Fruit fly (Drosophila melanogaster) whole organism, embryonic: ENCODE measurements around the gene CG7878.
A peak's percentile ranks its signal among the peaks of the same experiment; 100 is the strongest.

Experiments used
- CG1024 ChIP-seq: fragments of 200-800 bp; sonication (Bioruptor generic); IDR thresholded peaks from 2 replicates; pipeline ENCODE4 v1.3.6; 2022; ENCODE audit warnings: missing biosample characterization, missing genetic modification characterization
- CG10366 ChIP-seq: fragments of 200-800 bp; sonication (Bioruptor generic); IDR thresholded peaks from 2 replicates; pipeline ENCODE4 v1.3.6; 2022; ENCODE audit warnings: missing biosample characterization, missing genetic modification characterization
- CG11504 ChIP-seq: fragments of 200-800 bp; sonication (Bioruptor generic); optimal IDR thresholded peaks from 3 replicates; lab custom pipeline; 2019; ENCODE audit warnings: missing biosample characterization, mild to moderate bottlenecking, missing genetic modification characterization, moderate library complexity
- CG12391 ChIP-seq: fragments of 200-800 bp; sonication (Bioruptor generic); optimal IDR thresholded peaks from 3 replicates; lab custom pipeline; 2018; ENCODE audit warnings: missing biosample characterization, mild to moderate bottlenecking, missing genetic modification characterization, moderate library complexity
- CG14965 ChIP-seq: fragments of 200-800 bp; sonication (Bioruptor generic); optimal IDR thresholded peaks from 2 replicates; lab custom pipeline; 2016; ENCODE audit warnings: missing biosample characterization, missing genetic modification characterization, borderline replicate concordance
- CG15514 ChIP-seq: fragments of 200-800 bp; sonication (Bioruptor generic); optimal IDR thresholded peaks from 3 replicates; lab custom pipeline; 2017; ENCODE audit warnings: missing biosample characterization, missing genetic modification characterization, mild to moderate bottlenecking, moderate library complexity, missing genetic modification reagents
- CG16779 ChIP-seq: fragments of 200-800 bp; sonication (Bioruptor generic); IDR thresholded peaks from 2 replicates; pipeline ENCODE4 v1.3.6; 2022; ENCODE audit warnings: missing biosample characterization, missing genetic modification characterization
- CG17186 ChIP-seq: fragments of 200-800 bp; sonication (Bioruptor generic); optimal IDR thresholded peaks from 3 replicates; lab custom pipeline; 2017; ENCODE audit warnings: missing biosample characterization, missing genetic modification reagents, missing genetic modification characterization
- CG17802 ChIP-seq: fragments of 200-800 bp; sonication (Bioruptor generic); optimal IDR thresholded peaks from 2 replicates; lab custom pipeline; 2018; ENCODE audit warnings: missing biosample characterization, mild to moderate bottlenecking, missing genetic modification characterization, moderate library complexity
- CG2712 ChIP-seq: fragments of 200-800 bp; optimal IDR thresholded peaks from 3 replicates; lab custom pipeline; 2019; ENCODE audit warnings: missing biosample characterization, mild to moderate bottlenecking, missing genetic modification characterization, moderate library complexity
- CG3726 ChIP-seq: fragments of 200-800 bp; sonication (Bioruptor generic); IDR thresholded peaks from 3 replicates; pipeline ENCODE4, ENCODE4 v1.3.6; 2022; ENCODE audit warnings: missing biosample characterization, missing genetic modification characterization
- CG5180 ChIP-seq: fragments of 200-800 bp; sonication (Bioruptor generic); optimal IDR thresholded peaks from 3 replicates; lab custom pipeline; 2017; ENCODE audit warnings: missing biosample characterization, missing genetic modification characterization, mild to moderate bottlenecking, moderate library complexity, missing genetic modification reagents
- CG6272 ChIP-seq: fragments of 200-800 bp; sonication (Bioruptor generic); IDR thresholded peaks from 2 replicates; pipeline ENCODE4 v1.3.6; 2022; ENCODE audit warnings: missing biosample characterization, missing genetic modification characterization
- CG7839 ChIP-seq: fragments of 200-800 bp; sonication (Bioruptor generic); optimal IDR thresholded peaks from 3 replicates; lab custom pipeline; 2018; ENCODE audit warnings: missing biosample characterization, mild to moderate bottlenecking, missing genetic modification characterization, moderate library complexity
- CG7928 ChIP-seq: fragments of 200-800 bp; sonication (Bioruptor generic); optimal IDR thresholded peaks from 2 replicates; lab custom pipeline; 2017; ENCODE audit warnings: missing biosample characterization, mild to moderate bottlenecking, missing genetic modification characterization
- CG7987 ChIP-seq: fragments of 200-800 bp; sonication (Bioruptor generic); optimal IDR thresholded peaks from 2 replicates; lab custom pipeline; 2018; ENCODE audit warnings: missing biosample characterization, mild to moderate bottlenecking, missing genetic modification characterization, moderate library complexity
- CkIIα-i1 ChIP-seq: fragments of 200-800 bp; sonication (Bioruptor generic); IDR thresholded peaks from 2 replicates; pipeline ENCODE4 v1.3.6; 2022; ENCODE audit warnings: missing biosample characterization, missing genetic modification characterization
- D19A ChIP-seq: fragments of 200-800 bp; optimal IDR thresholded peaks from 3 replicates; lab custom pipeline; 2019; ENCODE audit warnings: missing biosample characterization, mild to moderate bottlenecking, missing genetic modification characterization, moderate library complexity
- Dip2 ChIP-seq: fragments of 200-800 bp; sonication (Bioruptor generic); IDR thresholded peaks from 2 replicates; pipeline ENCODE4 v1.3.6; 2022; ENCODE audit warnings: missing biosample characterization, missing genetic modification characterization
- H2.0 ChIP-seq: fragments of 200-800 bp; sonication (Bioruptor generic); IDR thresholded peaks from 2 replicates; pipeline ENCODE4 v1.3.6; 2022; ENCODE audit warnings: missing biosample characterization, missing genetic modification characterization
- HHEX ChIP-seq: fragments of 200-800 bp; sonication (Bioruptor generic); optimal IDR thresholded peaks from 3 replicates; lab custom pipeline; 2017; ENCODE audit warnings: missing biosample characterization, mild to moderate bottlenecking, missing genetic modification characterization, missing genetic modification reagents
- HLH3B ChIP-seq: fragments of 200-800 bp; sonication (Bioruptor generic); IDR thresholded peaks from 2 replicates; pipeline ENCODE4 v1.3.6; 2022; ENCODE audit warnings: missing biosample characterization, missing genetic modification characterization
- Hand ChIP-seq: fragments of 200-800 bp; sonication (Bioruptor generic); optimal IDR thresholded peaks from 2 replicates; lab custom pipeline; 2017; ENCODE audit warnings: mild to moderate bottlenecking, missing biosample characterization, missing genetic modification reagents, missing genetic modification characterization
- HmgZ ChIP-seq: fragments of 200-800 bp; sonication (Bioruptor generic); optimal IDR thresholded peaks from 2 replicates; lab custom pipeline; 2018; ENCODE audit warnings: missing biosample characterization, mild to moderate bottlenecking, missing genetic modification characterization
- Hsf ChIP-seq: fragments of 200-800 bp; sonication (Bioruptor generic); optimal IDR thresholded peaks from 3 replicates; lab custom pipeline; 2016; ENCODE audit warnings: missing biosample characterization, missing genetic modification characterization
- Mad ChIP-seq: fragments of 200-800 bp; sonication (Bioruptor generic); optimal IDR thresholded peaks from 2 replicates; lab custom pipeline; 2016; ENCODE audit warnings: missing biosample characterization, missing genetic modification characterization
- NfI ChIP-seq: fragments of 200-800 bp; sonication (Bioruptor generic); optimal IDR thresholded peaks from 3 replicates; lab custom pipeline; 2018; ENCODE audit warnings: missing biosample characterization, mild to moderate bottlenecking, missing genetic modification characterization, moderate library complexity
- Sry-δ ChIP-seq: fragments of 200-800 bp; sonication (Bioruptor generic); optimal IDR thresholded peaks from 2 replicates; lab custom pipeline; 2016; ENCODE audit warnings: missing biosample characterization, missing genetic modification characterization
- Stat92E ChIP-seq, 3 experiments: fragments of >200 bp in 2 of 3; fragments of 200-800 bp in 1 of 3; sonication (Bioruptor generic) in 1 of 3; optimal IDR thresholded peaks; 2 replicates each; lab custom pipeline; 2017 to 2019; ENCODE audit warnings: missing biosample characterization in 3 of 3, missing genetic modification characterization in 3 of 3, mild to moderate bottlenecking in 1 of 3, moderate library complexity in 1 of 3
- ash1 ChIP-seq: fragments of 200-800 bp; sonication (Bioruptor generic); optimal IDR thresholded peaks from 2 replicates; lab custom pipeline; 2018; ENCODE audit warnings: missing biosample characterization, mild to moderate bottlenecking, missing genetic modification characterization
- bsh ChIP-seq, 2 experiments: fragments of 200-800 bp; sonication (Bioruptor generic); optimal IDR thresholded peaks; 2 replicates each; lab custom pipeline; 2017 to 2018; ENCODE audit warnings: mild to moderate bottlenecking in 2 of 2, missing biosample characterization in 2 of 2, missing genetic modification characterization in 2 of 2, moderate library complexity in 1 of 2
- cato ChIP-seq: fragments of 200-800 bp; sonication (Bioruptor generic); optimal IDR thresholded peaks from 2 replicates; lab custom pipeline; 2016; ENCODE audit warnings: missing biosample characterization, missing genetic modification characterization, borderline replicate concordance
- crp ChIP-seq, 2 experiments: fragments of 200-800 bp; sonication (Bioruptor generic); optimal IDR thresholded peaks; 2 replicates in 1 of 2; 3 replicates in 1 of 2; lab custom pipeline; 2017; ENCODE audit warnings: missing biosample characterization in 2 of 2, missing genetic modification characterization in 2 of 2, mild to moderate bottlenecking in 1 of 2, moderate library complexity in 1 of 2
- dati ChIP-seq: fragments of 200-800 bp; sonication (Bioruptor generic); IDR thresholded peaks from 2 replicates; pipeline ENCODE4 v1.3.6; 2022; ENCODE audit warnings: missing biosample characterization, missing genetic modification characterization
- en ChIP-seq: fragments of 200-800 bp; sonication (Bioruptor generic); optimal IDR thresholded peaks from 2 replicates; lab custom pipeline; 2016; ENCODE audit warnings: missing biosample characterization, missing genetic modification characterization
- eve ChIP-seq, 2 experiments: fragments of >200 bp; optimal IDR thresholded peaks; 2 replicates each; lab custom pipeline; 2017; ENCODE audit warnings: missing biosample characterization in 2 of 2, missing genetic modification characterization in 2 of 2
- fru ChIP-seq: fragments of >200 bp; optimal IDR thresholded peaks from 2 replicates; lab custom pipeline; 2017
- kay ChIP-seq: fragments of 200-800 bp; sonication (Bioruptor generic); optimal IDR thresholded peaks from 2 replicates; lab custom pipeline; 2016; ENCODE audit warnings: missing biosample characterization, missing genetic modification characterization
- onecut ChIP-seq: fragments of 200-800 bp; sonication (Bioruptor generic); IDR thresholded peaks from 2 replicates; pipeline ENCODE4 v1.3.6; 2022; ENCODE audit warnings: missing biosample characterization, missing genetic modification characterization
- pho ChIP-seq: fragments of 200-800 bp; sonication (Bioruptor generic); optimal IDR thresholded peaks from 2 replicates; lab custom pipeline; 2016; ENCODE audit warnings: missing biosample characterization, missing genetic modification characterization
- pnt ChIP-seq: fragments of 200-800 bp; sonication (Bioruptor generic); optimal IDR thresholded peaks from 3 replicates; lab custom pipeline; 2016; ENCODE audit warnings: missing biosample characterization, missing genetic modification characterization
- prd ChIP-seq, 3 experiments: fragments of >200 bp in 2 of 3; fragments of 200-800 bp in 1 of 3; sonication (Bioruptor generic) in 1 of 3; optimal IDR thresholded peaks in 2 of 3; IDR thresholded peaks in 1 of 3; 2 replicates in 2 of 3; 3 replicates in 1 of 3; pipeline versions ENCODE4 v1.3.6 to Lab custom; 2017 to 2022; ENCODE audit warnings: missing biosample characterization in 1 of 3, missing genetic modification characterization in 1 of 3
- sc ChIP-seq, 3 experiments: fragments of >200 bp in 2 of 3; fragments of 200-800 bp in 1 of 3; sonication (Bioruptor generic) in 1 of 3; optimal IDR thresholded peaks; 2 replicates in 2 of 3; 3 replicates in 1 of 3; lab custom pipeline; 2017; ENCODE audit warnings: mild to moderate bottlenecking in 1 of 3, missing biosample characterization in 1 of 3, missing genetic modification characterization in 1 of 3, missing genetic modification reagents in 1 of 3
- sd ChIP-seq: fragments of 200-800 bp; sonication (Bioruptor generic); optimal IDR thresholded peaks from 3 replicates; lab custom pipeline; 2018; ENCODE audit warnings: missing biosample characterization, mild to moderate bottlenecking, missing genetic modification characterization, moderate library complexity
- sens ChIP-seq: fragments of 200-800 bp; sonication (Bioruptor generic); peaks from one replicate; lab custom pipeline; 2016; ENCODE audit warnings: missing biosample characterization, missing genetic modification characterization
- slbo ChIP-seq: fragments of 200-800 bp; sonication (Bioruptor generic); IDR thresholded peaks from 2 replicates; pipeline ENCODE4 v1.3.6; 2022; ENCODE audit warnings: missing biosample characterization, missing genetic modification characterization
- sug ChIP-seq: fragments of 200-800 bp; optimal IDR thresholded peaks from 2 replicates; lab custom pipeline; 2019; ENCODE audit warnings: missing biosample characterization, mild to moderate bottlenecking, missing genetic modification characterization, moderate library complexity
- tap ChIP-seq: fragments of 200-800 bp; optimal IDR thresholded peaks from 3 replicates; lab custom pipeline; 2019; ENCODE audit warnings: missing biosample characterization, mild to moderate bottlenecking, missing genetic modification characterization, moderate library complexity
- tna ChIP-seq: fragments of 200-800 bp; sonication (Bioruptor generic); IDR thresholded peaks from 2 replicates; pipeline ENCODE4 v1.3.6; 2022; ENCODE audit warnings: missing biosample characterization, missing genetic modification characterization; ENCODE audit not compliant: partially characterized antibody
- yki ChIP-seq: fragments of >200 bp; optimal IDR thresholded peaks from 3 replicates; lab custom pipeline; 2018

CG7878 gene

DNA sequence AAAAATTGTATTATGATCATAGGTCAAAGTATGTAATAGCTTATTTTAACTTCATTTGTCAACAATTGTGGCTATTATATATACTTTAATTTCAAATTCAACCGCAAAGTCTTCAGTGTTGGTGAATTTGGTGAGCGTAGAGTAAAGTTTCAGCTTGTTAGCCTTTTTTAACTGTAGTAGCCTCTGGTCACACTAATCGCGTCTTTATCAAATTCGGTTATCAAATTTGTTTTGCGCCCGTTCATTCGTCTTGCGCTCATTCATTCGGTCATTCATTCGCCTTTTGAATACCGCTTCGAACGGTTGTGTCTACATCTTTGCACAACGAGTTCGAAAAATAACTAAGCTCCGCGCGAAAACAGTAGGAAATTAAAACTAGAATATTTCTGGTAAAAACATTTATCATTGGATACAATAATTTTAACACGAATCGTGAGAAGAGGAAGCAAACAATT, 17.4 kb upstream of the CG7878 start, which contains the start of gene puc (continued):
- TF ChIP-seq eve (GFP tag; optimal IDR thresholded peaks at IDR 0.05; lab: Kevin White, UChicago), result peak in 1 of 2 experiments; percentile 58
- peak; percentile 28 for TF ChIP-seq Hand
- TF ChIP-seq CG7928, result no peak
- TF ChIP-seq Stat92E (GFP tag; optimal IDR thresholded peaks at IDR 0.05; lab: Kevin White, UChicago), result peak in 1 of 3 experiments; percentile 50
- TF ChIP-seq H2.0 (GFP tag; lab: Robert Waterston, UW), result no peak
- peak; percentile 33 for TF ChIP-seq CG17186
- TF ChIP-seq HHEX (GFP tag; lab: Kevin White, UChicago), result peak; percentile 24
- peak; percentile 32 for TF ChIP-seq sd
- peak; percentile 26 for TF ChIP-seq CG11504 (tag; lab: Kevin White, UChicago)
- TF ChIP-seq dati (GFP tag; lab: Robert Waterston, UW), result no peak
- TF ChIP-seq CG10366 (GFP tag; lab: Robert Waterston, UW), result no peak
- no peak for TF ChIP-seq pho
- no peak for TF ChIP-seq tap (tag; lab: Kevin White, UChicago)
- TF ChIP-seq HmgZ, result peak; percentile 49
- TF ChIP-seq CG5180 (GFP tag; lab: Kevin White, UChicago), result peak; percentile 42
- TF ChIP-seq CG1024 (GFP tag; lab: Robert Waterston, UW), result no peak
- TF ChIP-seq pnt, result no peak
- peak; percentile 26 for TF ChIP-seq Hsf (GFP tag; lab: Kevin White, UChicago)
- TF ChIP-seq ash1 (GFP tag; lab: Kevin White, UChicago), result peak; percentile 44
- TF ChIP-seq Dip2 (GFP tag; lab: Robert Waterston, UW), result no peak
- no peak for TF ChIP-seq CG17802 (tag; lab: Kevin White, UChicago)
- TF ChIP-seq cato, result no peak
- TF ChIP-seq onecut, result peak; percentile 15; the same call in 1 of the 2 replicates
- TF ChIP-seq Sry-δ (GFP tag; lab: Kevin White, UChicago), result no peak
- TF ChIP-seq en, result peak; percentile 26
- peak; percentile 75 for TF ChIP-seq CG15514 (GFP tag; lab: Kevin White, UChicago)
- no peak for TF ChIP-seq tna (GFP tag; lab: Robert Waterston, UW)
- no peak for TF ChIP-seq CG6272
- TF ChIP-seq CG7839, result peak; percentile 18
- no peak for TF ChIP-seq yki (lab: Kevin White, UChicago)
- peak; percentile 12 for TF ChIP-seq sug
- peak; percentile 49 for TF ChIP-seq CG12391 (tag; lab: Kevin White, UChicago)
- peak in 1 of 2 experiments; percentile 13 for TF ChIP-seq bsh (GFP tag; optimal IDR thresholded peaks at IDR 0.05; lab: Kevin White, UChicago)
- no peak for TF ChIP-seq HLH3B (GFP tag; lab: Robert Waterston, UW)
- TF ChIP-seq Mad (GFP tag; lab: Kevin White, UChicago), result no peak
- peak; percentile 72 for TF ChIP-seq CG7987 (GFP tag; lab: Kevin White, UChicago)
- TF ChIP-seq crp (GFP tag; optimal IDR thresholded peaks at IDR 0.05; lab: Kevin White, UChicago), result no peak
- peak; percentile 5 for TF ChIP-seq kay (GFP tag; lab: Kevin White, UChicago)
- no peak for TF ChIP-seq sc (optimal IDR thresholded peaks at IDR 0.05; lab: Kevin White, UChicago)
- no peak for TF ChIP-seq sc (GFP tag; optimal IDR thresholded peaks at IDR 0.05; lab: Kevin White, UChicago)
- no peak for TF ChIP-seq CG3726
- no peak for TF ChIP-seq fru (lab: Kevin White, UChicago)
- TF ChIP-seq CG14965, result no peak
- TF ChIP-seq CkIIα-i1 (GFP tag; lab: Robert Waterston, UW), result no peak
- TF ChIP-seq D19A (tag; lab: Kevin White, UChicago), result peak; percentile 47
- peak; percentile 48 for TF ChIP-seq NfI (GFP tag; lab: Kevin White, UChicago)
- TF ChIP-seq slbo, result no peak
- TF ChIP-seq sens (GFP tag; lab: Kevin White, UChicago), result peak; percentile 79
- TF ChIP-seq CG2712 (tag; lab: Kevin White, UChicago), result peak; percentile 41
- no peak for TF ChIP-seq CG16779
- TF ChIP-seq prd (optimal IDR thresholded peaks at IDR 0.05; lab: Kevin White, UChicago), result no peak
- no peak for TF ChIP-seq prd (GFP tag; IDR thresholded peaks at IDR 0.05; lab: Robert Waterston, UW)
